Worm (Caenorhabditis elegans): ENCODE results near the gene F45E6.1.

Gene F45E6.1

DNA sequence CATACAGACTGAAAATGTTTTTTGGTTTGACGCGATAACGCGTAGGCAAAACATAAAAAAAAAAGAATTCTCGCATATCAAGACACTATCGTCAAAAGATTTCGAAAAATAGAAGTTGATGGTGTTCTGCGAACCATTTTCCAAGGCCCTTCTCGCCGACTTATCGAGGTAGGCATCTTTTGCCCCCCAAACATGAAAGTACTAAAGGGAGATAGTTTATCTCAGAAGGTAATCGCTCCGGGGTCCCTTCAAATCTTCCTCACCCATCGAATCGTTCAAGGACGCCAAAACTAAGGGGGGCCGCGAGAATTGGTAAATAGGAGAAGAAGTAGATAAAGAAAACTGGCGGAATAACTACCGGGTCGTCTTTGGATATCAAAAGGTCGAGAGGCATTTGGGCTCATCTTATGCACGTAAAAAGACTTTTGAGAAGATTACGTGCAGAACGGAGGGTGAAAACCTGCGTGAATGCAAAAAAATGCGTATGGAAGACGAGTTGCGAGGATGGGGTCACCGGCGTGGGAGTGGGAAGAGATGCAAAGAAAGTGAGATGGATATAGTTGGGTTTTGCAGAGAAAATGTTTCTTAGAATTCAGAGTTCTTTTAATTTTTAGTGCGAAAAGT is 34.3 kb upstream of the F45E6.1 start:
- TF ChIP-seq nhr-2 (tag; optimal IDR thresholded peaks at IDR 0.05) (no peak), elt-1 (tag; optimal IDR thresholded peaks at IDR 0.05; ENCODE audit: borderline replicate concordance, insufficient read depth) (peak; percentile 95)

DNA sequence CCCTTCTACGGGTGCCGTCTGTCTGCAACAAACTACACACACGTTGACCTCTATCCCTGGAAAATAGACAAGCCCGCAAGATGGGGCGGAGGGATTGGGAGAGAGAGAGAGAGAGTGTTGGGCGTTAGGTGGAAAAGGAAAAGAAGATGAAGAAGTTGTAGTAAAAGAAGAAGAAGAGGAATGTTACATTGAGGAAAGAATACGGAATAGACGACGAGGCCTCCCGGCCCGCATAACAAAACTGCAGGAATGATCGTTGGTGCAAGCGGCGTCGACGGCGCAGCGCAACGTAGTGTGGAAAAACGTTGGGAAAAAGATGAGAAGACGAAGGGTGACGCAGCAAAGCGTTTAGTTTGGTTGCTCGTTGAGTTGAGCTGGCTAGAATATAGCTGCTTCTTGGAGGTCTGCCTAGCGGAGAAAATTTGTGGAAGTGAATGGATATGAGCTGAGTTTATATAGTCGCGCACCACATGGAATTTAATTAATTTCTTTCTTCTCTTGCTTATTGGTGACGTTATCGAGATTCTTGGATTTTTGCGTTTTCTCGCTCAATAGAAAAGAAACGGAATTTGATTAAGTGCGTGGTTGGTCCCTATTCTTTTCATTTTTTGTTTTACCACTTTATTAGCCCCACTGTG is 33.0 kb upstream of the F45E6.1 start:
- TF ChIP-seq nhr-12 (tag; optimal IDR thresholded peaks at IDR 0.05) (no peak), ham-2 (GFP tag; optimal IDR thresholded peaks at IDR 0.05) (peak; percentile 67), M03D4.4 (tag; optimal IDR thresholded peaks at IDR 0.05) (peak; percentile 38), blmp-1 (tag; optimal IDR thresholded peaks at IDR 0.05) (no peak), flh-1 (GFP tag; optimal IDR thresholded peaks at IDR 0.05) (no peak), unc-120 (tag; optimal IDR thresholded peaks at IDR 0.05; ENCODE audit: poor library complexity, severe bottlenecking) (peak; percentile 75), elt-1 (tag; optimal IDR thresholded peaks at IDR 0.05; ENCODE audit: borderline replicate concordance, insufficient read depth) (no peak), ces-1 (GFP tag; optimal IDR thresholded peaks at IDR 0.05) (peak; percentile 78), unc-62 (GFP tag; optimal IDR thresholded peaks at IDR 0.05) (peak; percentile 60), snpc-4 (tag; optimal IDR thresholded peaks at IDR 0.05) (no peak), drap-1 (GFP tag; optimal IDR thresholded peaks at IDR 0.05) (peak; percentile 47), mab-5 (tag; optimal IDR thresholded peaks at IDR 0.05) (no peak), lin-32 (GFP tag; optimal IDR thresholded peaks at IDR 0.05) (no peak), pha-4 (tag; optimal IDR thresholded peaks at IDR 0.05) (no peak), lin-13 (tag; optimal IDR thresholded peaks at IDR 0.05) (peak; percentile 17), mls-2 (tag; optimal IDR thresholded peaks at IDR 0.05) (peak; percentile 30), hlh-1 (tag; optimal IDR thresholded peaks at IDR 0.05) (peak; percentile 46), sptf-1 (tag; optimal IDR thresholded peaks at IDR 0.05) (peak; percentile 33)

DNA sequence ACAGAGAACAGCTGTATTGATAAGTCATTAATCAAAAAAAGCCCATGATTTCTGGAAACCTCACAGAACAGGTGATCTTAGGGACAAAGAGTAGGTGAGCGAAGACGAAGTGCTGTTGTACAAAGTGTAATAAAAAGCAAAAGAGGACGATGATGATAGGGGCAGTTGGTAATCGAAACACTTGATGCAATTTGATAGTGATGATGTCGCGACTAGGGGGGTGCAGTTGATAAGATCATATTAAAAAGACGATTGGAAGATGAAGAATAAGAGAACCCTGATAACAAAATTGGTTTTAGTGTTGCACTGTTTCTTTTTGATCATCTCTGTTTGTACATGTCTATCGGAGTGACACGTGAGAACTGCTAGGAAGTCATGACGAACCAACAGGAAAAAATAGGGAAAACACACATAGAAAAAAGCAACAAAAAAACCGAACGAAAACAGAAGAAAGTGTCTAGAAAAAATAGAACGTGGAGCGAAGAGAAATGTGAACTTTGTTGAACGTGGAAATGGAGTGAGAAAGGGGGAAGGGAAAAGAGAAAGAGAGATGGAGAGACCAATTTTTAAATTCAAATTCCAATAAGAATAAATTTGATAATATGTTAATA is 32.2 kb upstream of the F45E6.1 start:
- no peak for TF ChIP-seq elt-3 (tag; optimal IDR thresholded peaks at IDR 0.05)
- TF ChIP-seq ceh-39 (tag; optimal IDR thresholded peaks at IDR 0.05) = no peak
- no peak for TF ChIP-seq nhr-76 (tag; optimal IDR thresholded peaks at IDR 0.05)
- no peak for TF ChIP-seq flh-1 (GFP tag; optimal IDR thresholded peaks at IDR 0.05)
- TF ChIP-seq mep-1 (tag; optimal IDR thresholded peaks at IDR 0.05) = no peak
- TF ChIP-seq unc-39 (tag; optimal IDR thresholded peaks at IDR 0.05) = no peak
- TF ChIP-seq zip-8 (tag; optimal IDR thresholded peaks at IDR 0.05) = no peak
- no peak for TF ChIP-seq lin-32 (GFP tag; optimal IDR thresholded peaks at IDR 0.05)
- no peak for TF ChIP-seq mab-5 (tag; optimal IDR thresholded peaks at IDR 0.05)
- no peak for TF ChIP-seq snpc-4 (tag; optimal IDR thresholded peaks at IDR 0.05)
- TF ChIP-seq ceh-83 (GFP tag; optimal IDR thresholded peaks at IDR 0.05) = no peak
- TF ChIP-seq nhr-237 (tag; optimal IDR thresholded peaks at IDR 0.05) = no peak
- TF ChIP-seq tbx-8 (GFP tag; optimal IDR thresholded peaks at IDR 0.05) = no peak
- TF ChIP-seq drap-1 (GFP tag; optimal IDR thresholded peaks at IDR 0.05) = no peak
- no peak for TF ChIP-seq ces-1 (GFP tag; optimal IDR thresholded peaks at IDR 0.05)
- TF ChIP-seq nhr-28 (tag; optimal IDR thresholded peaks at IDR 0.05) = no peak
- TF ChIP-seq lsy-2 (tag; optimal IDR thresholded peaks at IDR 0.05) = no peak
- TF ChIP-seq hlh-1 (tag; optimal IDR thresholded peaks at IDR 0.05) = peak; percentile 96
- TF ChIP-seq nhr-2 (tag; optimal IDR thresholded peaks at IDR 0.05) = no peak
- no peak for TF ChIP-seq cnd-1 (tag; optimal IDR thresholded peaks at IDR 0.05)
- TF ChIP-seq sptf-1 (tag; optimal IDR thresholded peaks at IDR 0.05) = no peak
- TF ChIP-seq sem-2 (GFP tag; optimal IDR thresholded peaks at IDR 0.05) = no peak
- TF ChIP-seq unc-62 (GFP tag; optimal IDR thresholded peaks at IDR 0.05) = peak; percentile 90
- TF ChIP-seq ztf-11 (tag; optimal IDR thresholded peaks at IDR 0.05) = no peak
- no peak for TF ChIP-seq blmp-1 (tag; optimal IDR thresholded peaks at IDR 0.05)
- TF ChIP-seq pha-4 (tag; optimal IDR thresholded peaks at IDR 0.05) = no peak
- TF ChIP-seq M03D4.4 (tag; optimal IDR thresholded peaks at IDR 0.05) = no peak
- TF ChIP-seq elt-1 (tag; optimal IDR thresholded peaks at IDR 0.05; ENCODE audit: borderline replicate concordance, insufficient read depth) = peak; percentile 51
- no peak for TF ChIP-seq nhr-12 (tag; optimal IDR thresholded peaks at IDR 0.05)
- TF ChIP-seq lin-13 (tag; optimal IDR thresholded peaks at IDR 0.05) = no peak
- TF ChIP-seq mls-2 (tag; optimal IDR thresholded peaks at IDR 0.05) = no peak
- TF ChIP-seq bed-3 (GFP tag; optimal IDR thresholded peaks at IDR 0.05) = no peak
- TF ChIP-seq ham-2 (GFP tag; optimal IDR thresholded peaks at IDR 0.05) = no peak
- no peak for TF ChIP-seq ceh-43 (GFP tag; optimal IDR thresholded peaks at IDR 0.05)
- peak; percentile 82 for TF ChIP-seq unc-120 (tag; optimal IDR thresholded peaks at IDR 0.05; ENCODE audit: poor library complexity, severe bottlenecking)

Data from whole organism, mixed stage, embryonic.